Fruit fly (Drosophila melanogaster): Measurements from ENCODE around the gene hth.

- TF ChIP-seq psq (optimal IDR thresholded peaks at IDR 0.05): no peak
- no peak for TF ChIP-seq CG8478 (optimal IDR thresholded peaks at IDR 0.05)
Observed at dm6 chr3R:10675101-10675500, 35.7 kb upstream of the hth start.
